Fruit fly (Drosophila melanogaster) whole organism, embryonic: Measurements from ENCODE around the gene CG12301.

Experiments
- Adf1 ChIP-seq: fragments of 200-800 bp; sonication (Bioruptor generic); IDR thresholded peaks from 2 replicates; pipeline ENCODE4 v1.3.6; 2022; ENCODE audit warnings: missing biosample characterization, missing genetic modification characterization
- Awh ChIP-seq: fragments of 200-800 bp; sonication (Bioruptor generic); IDR thresholded peaks from 2 replicates; pipeline ENCODE4, ENCODE4 v1.3.6; 2022; ENCODE audit warnings: missing biosample characterization, missing genetic modification characterization
- CG11723 ChIP-seq: fragments of 200-800 bp; sonication (Bioruptor generic); optimal IDR thresholded peaks from 2 replicates; lab custom pipeline; 2017; ENCODE audit warnings: missing biosample characterization, mild to moderate bottlenecking, missing genetic modification characterization
- CG12391 ChIP-seq: fragments of 200-800 bp; sonication (Bioruptor generic); optimal IDR thresholded peaks from 3 replicates; lab custom pipeline; 2018; ENCODE audit warnings: missing biosample characterization, mild to moderate bottlenecking, missing genetic modification characterization, moderate library complexity
- CG12744 ChIP-seq: fragments of 200-800 bp; sonication (Bioruptor generic); optimal IDR thresholded peaks from 2 replicates; lab custom pipeline; 2016; ENCODE audit warnings: missing biosample characterization, missing genetic modification characterization
- CG13123 ChIP-seq: fragments of 200-800 bp; sonication (Bioruptor generic); optimal IDR thresholded peaks from 2 replicates; lab custom pipeline; 2016; ENCODE audit warnings: missing biosample characterization, missing genetic modification characterization
- CG13296 ChIP-seq: fragments of 200-800 bp; sonication (Bioruptor generic); optimal IDR thresholded peaks from 3 replicates; lab custom pipeline; 2018; ENCODE audit warnings: missing biosample characterization, mild to moderate bottlenecking, missing genetic modification characterization
- CG14014 ChIP-seq: fragments of 200-800 bp; sonication (Bioruptor generic); IDR thresholded peaks from 2 replicates; pipeline ENCODE4 v1.3.6; 2022; ENCODE audit warnings: missing biosample characterization, missing genetic modification characterization
- CG14710 ChIP-seq: fragments of 200-800 bp; sonication (Bioruptor generic); optimal IDR thresholded peaks from 3 replicates; lab custom pipeline; 2019; ENCODE audit warnings: missing biosample characterization, mild to moderate bottlenecking, missing genetic modification characterization, moderate library complexity
- CG15479 ChIP-seq: fragments of 200-800 bp; sonication (Bioruptor generic); optimal IDR thresholded peaks from 3 replicates; lab custom pipeline; 2019; ENCODE audit warnings: missing biosample characterization, mild to moderate bottlenecking, missing genetic modification characterization, moderate library complexity
- CG2199 ChIP-seq: fragments of 200-800 bp; sonication (Bioruptor generic); IDR thresholded peaks from 3 replicates; pipeline ENCODE4 v1.3.6; 2022; ENCODE audit warnings: missing biosample characterization, missing genetic modification characterization
- CG2202 ChIP-seq: fragments of 200-800 bp; sonication (Bioruptor generic); optimal IDR thresholded peaks from 2 replicates; lab custom pipeline; 2018; ENCODE audit warnings: missing biosample characterization, mild to moderate bottlenecking, missing genetic modification characterization
- CG2875 ChIP-seq: fragments of 200-800 bp; sonication (Bioruptor generic); optimal IDR thresholded peaks from 2 replicates; lab custom pipeline; 2017; ENCODE audit warnings: missing biosample characterization, mild to moderate bottlenecking, missing genetic modification characterization, missing genetic modification reagents
- CG3995 ChIP-seq: fragments of 200-800 bp; sonication (Bioruptor generic); optimal IDR thresholded peaks from 3 replicates; lab custom pipeline; 2016; ENCODE audit warnings: missing biosample characterization, missing genetic modification characterization
- CG4360 ChIP-seq: fragments of 200-800 bp; sonication (Bioruptor generic); IDR thresholded peaks from 2 replicates; pipeline ENCODE4 v1.3.6; 2022; ENCODE audit warnings: missing biosample characterization, missing genetic modification characterization
- CG4707 ChIP-seq: fragments of 200-800 bp; sonication (Bioruptor generic); optimal IDR thresholded peaks from 2 replicates; lab custom pipeline; 2018; ENCODE audit warnings: missing biosample characterization, mild to moderate bottlenecking, missing genetic modification characterization, moderate library complexity
- CG6683 ChIP-seq: fragments of 200-800 bp; sonication (Bioruptor generic); optimal IDR thresholded peaks from 2 replicates; lab custom pipeline; 2017; ENCODE audit warnings: missing biosample characterization, mild to moderate bottlenecking, missing genetic modification characterization, missing genetic modification reagents
- CG6813 ChIP-seq: fragments of 200-800 bp; sonication (Bioruptor generic); optimal IDR thresholded peaks from 2 replicates; lab custom pipeline; 2017; ENCODE audit warnings: missing biosample characterization, missing genetic modification characterization, mild to moderate bottlenecking, moderate library complexity, missing genetic modification reagents
- CG9876 ChIP-seq: fragments of 200-800 bp; sonication (Bioruptor generic); optimal IDR thresholded peaks from 2 replicates; lab custom pipeline; 2016; ENCODE audit warnings: missing biosample characterization, missing genetic modification characterization
- D ChIP-seq, 2 experiments: fragments of 200-800 bp in 1 of 2; fragments of >200 bp in 1 of 2; sonication (Bioruptor generic) in 1 of 2; optimal IDR thresholded peaks; 2 replicates in 1 of 2; 3 replicates in 1 of 2; lab custom pipeline; 2017; ENCODE audit warnings: mild to moderate bottlenecking in 1 of 2, missing biosample characterization in 1 of 2, missing genetic modification characterization in 1 of 2, missing genetic modification reagents in 1 of 2
- Dek ChIP-seq: fragments of 200-800 bp; sonication (Bioruptor generic); optimal IDR thresholded peaks from 3 replicates; lab custom pipeline; 2019; ENCODE audit warnings: missing biosample characterization, mild to moderate bottlenecking, missing genetic modification characterization, moderate library complexity
- Elba2 ChIP-seq: fragments of 200-800 bp; sonication (Bioruptor generic); optimal IDR thresholded peaks from 3 replicates; lab custom pipeline; 2016; ENCODE audit warnings: missing biosample characterization, missing genetic modification characterization
- Ets65A ChIP-seq: fragments of 200-800 bp; sonication (Bioruptor generic); peaks from one replicate; lab custom pipeline; 2016; ENCODE audit warnings: missing biosample characterization, missing genetic modification characterization
- Gug ChIP-seq: fragments of 200-800 bp; sonication (Bioruptor generic); IDR thresholded peaks from 4 replicates; pipeline ENCODE4 v1.3.6; 2022; ENCODE audit warnings: missing biosample characterization, missing genetic modification characterization
- HLH3B ChIP-seq: fragments of 200-800 bp; sonication (Bioruptor generic); IDR thresholded peaks from 2 replicates; pipeline ENCODE4 v1.3.6; 2022; ENCODE audit warnings: missing biosample characterization, missing genetic modification characterization
- HLH54F ChIP-seq: fragments of 200-800 bp; sonication (Bioruptor generic); optimal IDR thresholded peaks from 3 replicates; lab custom pipeline; 2016; ENCODE audit warnings: missing biosample characterization, missing genetic modification characterization
- Hey ChIP-seq: fragments of 200-800 bp; sonication (Bioruptor generic); optimal IDR thresholded peaks from 3 replicates; lab custom pipeline; 2018; ENCODE audit warnings: missing biosample characterization, mild to moderate bottlenecking, missing genetic modification characterization
- Neu2 ChIP-seq: fragments of 200-800 bp; sonication (Bioruptor generic); optimal IDR thresholded peaks from 3 replicates; lab custom pipeline; 2016; ENCODE audit warnings: missing biosample characterization, missing genetic modification characterization, borderline replicate concordance
- Ptx1 ChIP-seq: fragments of 200-800 bp; sonication (Bioruptor generic); IDR thresholded peaks from 2 replicates; pipeline ENCODE4 v1.3.6; 2022; ENCODE audit warnings: missing biosample characterization, missing genetic modification characterization
- Scr ChIP-seq: fragments of 200-800 bp; sonication (Bioruptor generic); IDR thresholded peaks from 2 replicates; pipeline ENCODE4 v1.3.6; 2022; ENCODE audit warnings: missing biosample characterization, missing genetic modification characterization; ENCODE audit not compliant: partially characterized antibody
- Spps ChIP-seq: fragments of 200-800 bp; sonication (Bioruptor generic); optimal IDR thresholded peaks from 2 replicates; lab custom pipeline; 2018; ENCODE audit warnings: missing biosample characterization, mild to moderate bottlenecking, missing genetic modification characterization
- ap ChIP-seq: fragments of 200-800 bp; sonication (Bioruptor generic); IDR thresholded peaks from 2 replicates; pipeline ENCODE4 v1.3.6; 2022; ENCODE audit warnings: missing biosample characterization, missing genetic modification characterization
- btn ChIP-seq: fragments of 200-800 bp; sonication (Bioruptor generic); optimal IDR thresholded peaks from 2 replicates; lab custom pipeline; 2016; ENCODE audit warnings: missing biosample characterization, missing genetic modification characterization
- cas ChIP-seq: fragments of 200-800 bp; sonication (Bioruptor generic); IDR thresholded peaks from 2 replicates; pipeline ENCODE4 v1.3.6; 2022; ENCODE audit warnings: missing biosample characterization, missing genetic modification characterization
- chm ChIP-seq: fragments of 200-800 bp; sonication (Bioruptor generic); IDR thresholded peaks from 2 replicates; pipeline ENCODE4 v1.3.6; 2022; ENCODE audit warnings: missing biosample characterization, missing genetic modification characterization
- crol ChIP-seq: fragments of 200-800 bp; sonication (Bioruptor generic); IDR thresholded peaks from 2 replicates; pipeline ENCODE4 v1.3.6; 2022; ENCODE audit warnings: missing biosample characterization, missing genetic modification characterization
- da ChIP-seq: fragments of 200-800 bp; sonication (Bioruptor generic); optimal IDR thresholded peaks from 2 replicates; lab custom pipeline; 2016; ENCODE audit warnings: missing biosample characterization, missing genetic modification characterization
- eyg ChIP-seq: fragments of 200-800 bp; sonication (Bioruptor generic); optimal IDR thresholded peaks from 3 replicates; lab custom pipeline; 2016; ENCODE audit warnings: missing biosample characterization, missing genetic modification characterization
- gsb ChIP-seq: fragments of 200-800 bp; sonication (Bioruptor generic); IDR thresholded peaks from 2 replicates; pipeline ENCODE4 v1.3.6; 2022; ENCODE audit warnings: missing biosample characterization, missing genetic modification characterization
- ham ChIP-seq: fragments of 200-800 bp; sonication (Bioruptor generic); IDR thresholded peaks from 2 replicates; pipeline ENCODE4 v1.3.6; 2022; ENCODE audit warnings: missing biosample characterization, missing genetic modification characterization
- inv ChIP-seq: fragments of 200-800 bp; sonication (Bioruptor generic); IDR thresholded peaks from 2 replicates; pipeline ENCODE4 v1.3.6; 2022; ENCODE audit warnings: missing biosample characterization, missing genetic modification characterization; ENCODE audit not compliant: partially characterized antibody
- kni ChIP-seq: fragments of 200-800 bp; sonication (Bioruptor generic); optimal IDR thresholded peaks from 3 replicates; lab custom pipeline; 2017; ENCODE audit warnings: mild to moderate bottlenecking, missing biosample characterization, missing genetic modification reagents, missing genetic modification characterization
- luna ChIP-seq: fragments of 200-800 bp; sonication (Bioruptor generic); optimal IDR thresholded peaks from 2 replicates; lab custom pipeline; 2016; ENCODE audit warnings: missing biosample characterization, missing genetic modification characterization
- nom ChIP-seq: fragments of 200-800 bp; sonication (Bioruptor generic); optimal IDR thresholded peaks from 2 replicates; lab custom pipeline; 2017; ENCODE audit warnings: missing biosample characterization, missing genetic modification characterization, mild to moderate bottlenecking, moderate library complexity, missing genetic modification reagents
- pfk ChIP-seq: fragments of 200-800 bp; sonication (Bioruptor generic); optimal IDR thresholded peaks from 2 replicates; lab custom pipeline; 2018; ENCODE audit warnings: missing biosample characterization, mild to moderate bottlenecking, missing genetic modification characterization, moderate library complexity
- ranshi ChIP-seq: fragments of 200-800 bp; sonication (Bioruptor generic); IDR thresholded peaks from 2 replicates; pipeline ENCODE4 v1.3.6; 2022; ENCODE audit warnings: missing biosample characterization, missing genetic modification characterization
- sc ChIP-seq, 3 experiments: fragments of >200 bp in 2 of 3; fragments of 200-800 bp in 1 of 3; sonication (Bioruptor generic) in 1 of 3; optimal IDR thresholded peaks; 2 replicates in 2 of 3; 3 replicates in 1 of 3; lab custom pipeline; 2017; ENCODE audit warnings: mild to moderate bottlenecking in 1 of 3, missing biosample characterization in 1 of 3, missing genetic modification characterization in 1 of 3, missing genetic modification reagents in 1 of 3
- slbo ChIP-seq: fragments of 200-800 bp; sonication (Bioruptor generic); IDR thresholded peaks from 2 replicates; pipeline ENCODE4 v1.3.6; 2022; ENCODE audit warnings: missing biosample characterization, missing genetic modification characterization
- wek ChIP-seq: fragments of 200-800 bp; sonication (Bioruptor generic); optimal IDR thresholded peaks from 3 replicates; lab custom pipeline; 2018; ENCODE audit warnings: missing biosample characterization, mild to moderate bottlenecking, missing genetic modification characterization, moderate library complexity
- zen ChIP-seq: fragments of 200-800 bp; sonication (Bioruptor generic); optimal IDR thresholded peaks from 3 replicates; lab custom pipeline; 2018; ENCODE audit warnings: missing biosample characterization, mild to moderate bottlenecking, missing genetic modification characterization, moderate library complexity

Gene CG12301

DNA sequence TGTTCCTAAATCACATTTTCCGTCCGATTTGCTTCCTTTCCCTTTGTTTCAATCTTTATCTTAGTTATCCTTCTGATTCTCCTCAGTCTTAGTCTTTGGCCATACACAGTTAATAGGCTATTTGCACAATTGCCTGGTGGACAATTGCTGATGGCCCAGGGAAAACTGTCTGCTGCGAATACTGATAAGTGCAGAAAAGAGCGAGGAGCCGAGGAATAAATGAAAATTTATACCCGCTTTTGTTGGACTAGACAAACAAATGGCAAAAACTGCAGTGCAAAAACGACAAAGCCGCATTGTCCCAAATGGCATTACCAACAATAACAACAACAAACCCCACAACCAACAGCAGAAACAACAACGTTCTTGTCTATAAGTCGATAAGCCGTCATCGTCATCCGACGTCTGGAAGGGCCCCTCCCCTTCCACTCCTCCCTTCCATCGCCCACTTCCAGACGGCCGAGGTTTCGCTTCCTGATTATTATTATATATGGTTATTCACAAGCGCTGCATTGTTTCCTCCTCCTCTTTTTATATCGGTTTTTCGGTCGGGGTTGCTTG is 13.6 kb downstream of the CG12301 start:
- TF ChIP-seq CG9876 (GFP tag; lab: Kevin White, UChicago), result no peak
- no peak for TF ChIP-seq inv (GFP tag; lab: Robert Waterston, UW)
- TF ChIP-seq kni (GFP tag; lab: Kevin White, UChicago), result no peak
- TF ChIP-seq CG4707 (GFP tag; lab: Kevin White, UChicago), result no peak
- TF ChIP-seq luna, result no peak
- no peak for TF ChIP-seq da (GFP tag; lab: Kevin White, UChicago)
- peak; percentile 3 for TF ChIP-seq nom (GFP tag; lab: Kevin White, UChicago)
- no peak for TF ChIP-seq CG2202 (tag; lab: Kevin White, UChicago)
- TF ChIP-seq CG2875 (GFP tag; lab: Kevin White, UChicago), result no peak
- TF ChIP-seq CG4360 (GFP tag; lab: Robert Waterston, UW), result peak; percentile 54; the same call in 1 of the 2 replicates
- peak; percentile 92 for TF ChIP-seq CG15479 (GFP tag; lab: Kevin White, UChicago)
- TF ChIP-seq D (optimal IDR thresholded peaks at IDR 0.05; lab: Kevin White, UChicago), result peak; percentile 82
- TF ChIP-seq D (GFP tag; optimal IDR thresholded peaks at IDR 0.05; lab: Kevin White, UChicago), result no peak
- no peak for TF ChIP-seq wek
- no peak for TF ChIP-seq cas (GFP tag; lab: Robert Waterston, UW)
- TF ChIP-seq CG13123 (GFP tag; lab: Kevin White, UChicago), result no peak
- no peak for TF ChIP-seq Neu2 (GFP tag; lab: Kevin White, UChicago)
- no peak for TF ChIP-seq ham (GFP tag; lab: Robert Waterston, UW)
- TF ChIP-seq Hey (tag; lab: Kevin White, UChicago), result no peak
- no peak for TF ChIP-seq Ptx1
- no peak for TF ChIP-seq eyg (GFP tag; lab: Kevin White, UChicago)
- TF ChIP-seq slbo, result no peak
- TF ChIP-seq CG11723, result no peak
- TF ChIP-seq sc (optimal IDR thresholded peaks at IDR 0.05; lab: Kevin White, UChicago), result no peak
- TF ChIP-seq sc (GFP tag; optimal IDR thresholded peaks at IDR 0.05; lab: Kevin White, UChicago), result no peak
- no peak for TF ChIP-seq Ets65A (GFP tag; lab: Kevin White, UChicago)
- TF ChIP-seq CG14710 (tag; lab: Kevin White, UChicago), result no peak
- TF ChIP-seq CG3995, result no peak
- TF ChIP-seq Adf1, result no peak
- TF ChIP-seq Scr (GFP tag; lab: Robert Waterston, UW), result no peak
- TF ChIP-seq Spps (tag; lab: Kevin White, UChicago), result no peak
- TF ChIP-seq pfk (GFP tag; lab: Kevin White, UChicago), result no peak
- no peak for TF ChIP-seq CG12391 (tag; lab: Kevin White, UChicago)
- TF ChIP-seq CG6813 (GFP tag; lab: Kevin White, UChicago), result no peak
- no peak for TF ChIP-seq CG12744 (GFP tag; lab: Kevin White, UChicago)
- no peak for TF ChIP-seq Elba2 (GFP tag; lab: Kevin White, UChicago)
- no peak for TF ChIP-seq CG6683 (GFP tag; lab: Kevin White, UChicago)
- TF ChIP-seq Gug (GFP tag; lab: Robert Waterston, UW), result no peak
- TF ChIP-seq CG2199 (GFP tag; lab: Robert Waterston, UW), result 0 out of 3 replicates have a peak, but pooled peaks have one; percentile 37
- peak; percentile 59 for TF ChIP-seq crol (GFP tag; lab: Robert Waterston, UW)
- TF ChIP-seq ranshi, result no peak
- TF ChIP-seq chm (GFP tag; lab: Robert Waterston, UW), result no peak
- TF ChIP-seq Dek (tag; lab: Kevin White, UChicago), result no peak
- no peak for TF ChIP-seq ap (GFP tag; lab: Robert Waterston, UW)
- TF ChIP-seq CG13296 (GFP tag; lab: Kevin White, UChicago), result no peak
- no peak for TF ChIP-seq btn (GFP tag; lab: Kevin White, UChicago)
- no peak for TF ChIP-seq HLH54F (GFP tag; lab: Kevin White, UChicago)
- TF ChIP-seq zen (tag; lab: Kevin White, UChicago), result peak; percentile 31
- no peak for TF ChIP-seq gsb
- no peak for TF ChIP-seq HLH3B (GFP tag; lab: Robert Waterston, UW)
- TF ChIP-seq CG14014 (GFP tag; lab: Robert Waterston, UW), result no peak
- no peak for TF ChIP-seq Awh (GFP tag; lab: Robert Waterston, UW)
